Worm (Caenorhabditis elegans): Measurements from ENCODE around the gene F10E7.2.
"Not testable (repeated sequence)": the region's sequence is repeated elsewhere in the genome, so short reads cannot be mapped to it uniquely, and the experiment has no call there.

Gene F10E7.2

ce11 chrII:7073537-7073913, 48.5 kb upstream of the F10E7.2 start, which contains the start of gene kat-1:
Gene kat-1 (plus strand): TSS chrII:7073814.
- TF ChIP-seq dox-1 (GFP tag; IDR thresholded peaks at IDR 0.05) (0 out of 2 replicates have a peak, but pooled peaks have one; percentile 4), F55B11.4 (tag; optimal IDR thresholded peaks at IDR 0.05; ENCODE audit: borderline replicate concordance, insufficient read depth) (no peak)

- no peak for TF ChIP-seq aptf-2 (GFP tag; conservative IDR thresholded peaks at IDR 0.05)
- peak; percentile 29; the same call in 1 of the 2 replicates for TF ChIP-seq madf-6 (GFP tag; IDR thresholded peaks at IDR 0.05)
- TF ChIP-seq attf-6 (GFP tag; IDR thresholded peaks at IDR 0.05): no peak
- peak; percentile 74 for TF ChIP-seq zim-3 (tag; optimal IDR thresholded peaks at IDR 0.05)
- TF ChIP-seq mes-4 (tag; optimal IDR thresholded peaks at IDR 0.05): no peak
- TF ChIP-seq hlh-26 (GFP tag; conservative IDR thresholded peaks at IDR 0.05): no peak
- TF ChIP-seq C06A6.2 (GFP tag; conservative IDR thresholded peaks at IDR 0.05): 0 out of 2 replicates have a peak, but pooled peaks have one; percentile 44
- TF ChIP-seq Y53G8AR.9 (GFP tag; conservative IDR thresholded peaks at IDR 0.05): peak; percentile 78
- peak; percentile 59; the same call in 1 of the 2 replicates for TF ChIP-seq B0336.3 (GFP tag; IDR thresholded peaks at IDR 0.05)
- TF ChIP-seq nfyb-1 (GFP tag; IDR thresholded peaks at IDR 0.05): peak; percentile 42; the same call in 1 of the 2 replicates
- peak; percentile 75 for TF ChIP-seq dpff-1 (tag; optimal IDR thresholded peaks at IDR 0.05)
- no peak for TF ChIP-seq ets-4 (GFP tag; optimal IDR thresholded peaks at IDR 0.05)
- TF ChIP-seq ama-1 (optimal IDR thresholded peaks at IDR 0.05): peak; percentile 29
- no peak for TF ChIP-seq ama-1 (GFP tag; optimal IDR thresholded peaks at IDR 0.05)
- peak; percentile 5 for TF ChIP-seq lin-54 (GFP tag; optimal IDR thresholded peaks at IDR 0.05)
- TF ChIP-seq ztf-22 (GFP tag; optimal IDR thresholded peaks at IDR 0.05): peak; percentile 20
- peak; percentile 15 for TF ChIP-seq ztf-18 (tag; optimal IDR thresholded peaks at IDR 0.05)
- peak; percentile 36 for TF ChIP-seq mcd-1 (GFP tag; IDR thresholded peaks at IDR 0.05)
- TF ChIP-seq ceh-27 (GFP tag; optimal IDR thresholded peaks at IDR 0.05): no peak
- TF ChIP-seq pbrm-1 (GFP tag; IDR thresholded peaks at IDR 0.05): 0 out of 2 replicates have a peak, but pooled peaks have one; percentile 15
- TF ChIP-seq chd-7 (tag; optimal IDR thresholded peaks at IDR 0.05): peak; percentile 21
- TF ChIP-seq repo-1 (tag; optimal IDR thresholded peaks at IDR 0.05): peak; percentile 8
- no peak for TF ChIP-seq F55B11.4 (tag; optimal IDR thresholded peaks at IDR 0.05; ENCODE audit: borderline replicate concordance, insufficient read depth)
- no peak for TF ChIP-seq cebp-1 (GFP tag; IDR thresholded peaks at IDR 0.05)
- peak; percentile 36 for TF ChIP-seq cebp-1 (tag; optimal IDR thresholded peaks at IDR 0.05)
- no peak for TF ChIP-seq Y56A3A.18 (GFP tag; IDR thresholded peaks at IDR 0.05)
- 0 out of 2 replicates have a peak, but pooled peaks have one; percentile 17 for TF ChIP-seq ekl-4 (GFP tag; IDR thresholded peaks at IDR 0.05)
- no peak for TF ChIP-seq F57C9.4 (tag; optimal IDR thresholded peaks at IDR 0.05)
- TF ChIP-seq let-607 (tag; optimal IDR thresholded peaks at IDR 0.05): no peak
- TF ChIP-seq lin-35 (GFP tag; optimal IDR thresholded peaks at IDR 0.05): peak in 1 of 3 experiments; percentile 3
Observed at ce11 chrII:7075564-7076228, 46.3 kb upstream of the F10E7.2 start, which contains the start of gene T02G5.7. Gene T02G5.7 (plus strand): TSS chrII:7075614.

- not testable (repeated sequence) for TF ChIP-seq F23B12.7 (tag; optimal IDR thresholded peaks at IDR 0.05; ENCODE audit: insufficient read depth); F55B11.4 (tag; optimal IDR thresholded peaks at IDR 0.05; ENCODE audit: borderline replicate concordance, insufficient read depth); dpl-1 (GFP tag; optimal IDR thresholded peaks at IDR 0.05)
Observed at ce11 chrII:7084021-7084420, 38.0 kb upstream of the F10E7.2 start, which contains the start of the genes T02G5.14 and T02G5.15. Gene T02G5.14 (plus strand): TSS chrII:7084321. Gene T02G5.15 (plus strand): TSS chrII:7084321.

- TF ChIP-seq madf-8 (GFP tag; conservative IDR thresholded peaks at IDR 0.05): peak; percentile 54
- peak; percentile 73 for TF ChIP-seq madf-6 (GFP tag; IDR thresholded peaks at IDR 0.05)
Observed at ce11 chrII:7088283-7088682, 33.8 kb upstream of the F10E7.2 start.
